Worm (Caenorhabditis elegans) whole organism, L1 larva: ENCODE measurements around the gene Y55D9A.2.

ENCODE experiments used
- C16A3.4 ChIP-seq: fragments of 150-350 bp; optimal IDR thresholded peaks from 2 replicates; lab custom pipeline; 2014; ENCODE audit warnings: missing biosample characterization, missing genetic modification characterization
- Y116A8C.19 ChIP-seq: sonication (generic microtip); optimal IDR thresholded peaks from 2 replicates; lab custom pipeline; 2016; ENCODE audit warnings: missing compliant biosample characterization, missing genetic modification characterization, borderline replicate concordance
- aha-1 ChIP-seq: fragments of 150-350 bp; optimal IDR thresholded peaks from 2 replicates; lab custom pipeline; 2014; ENCODE audit warnings: missing biosample characterization, missing genetic modification characterization
- blmp-1 ChIP-seq: fragments of 150-350 bp; optimal IDR thresholded peaks from 2 replicates; lab custom pipeline; 2014; ENCODE audit warnings: missing biosample characterization, missing genetic modification characterization
- ceh-63 ChIP-seq: fragments of 200-800 bp; sonication (Bioruptor generic); optimal IDR thresholded peaks from 2 replicates; lab custom pipeline; 2018; ENCODE audit warnings: mild to moderate bottlenecking, missing genetic modification characterization, missing compliant biosample characterization
- dsc-1 ChIP-seq: sonication (generic microtip); optimal IDR thresholded peaks from 2 replicates; lab custom pipeline; 2016; ENCODE audit warnings: mild to moderate bottlenecking, missing genetic modification characterization, missing compliant biosample characterization
- efl-3 ChIP-seq: fragments of 200-800 bp; sonication (Bioruptor generic); optimal IDR thresholded peaks from 2 replicates; lab custom pipeline; 2018; ENCODE audit warnings: mild to moderate bottlenecking, missing genetic modification characterization, missing compliant biosample characterization
- egl-27 ChIP-seq, 2 experiments: fragments of 150-350 bp in 1 of 2; sonication (generic microtip); optimal IDR thresholded peaks; 3 replicates each; lab custom pipeline; 2017 to 2018; ENCODE audit warnings: missing biosample characterization in 2 of 2, missing genetic modification characterization in 2 of 2, missing genetic modification reagents in 2 of 2
- elt-2 ChIP-seq: sonication (generic microtip); optimal IDR thresholded peaks from 2 replicates; lab custom pipeline; 2016; ENCODE audit warnings: missing genetic modification characterization, mild to moderate bottlenecking, inconsistent platforms, missing compliant biosample characterization, missing genetic modification reagents
- fkh-4 ChIP-seq: sonication (generic microtip); optimal IDR thresholded peaks from 2 replicates; lab custom pipeline; 2016; ENCODE audit warnings: missing compliant biosample characterization, missing genetic modification characterization, borderline replicate concordance
- fkh-8 ChIP-seq: sonication (generic microtip); optimal IDR thresholded peaks from 2 replicates; lab custom pipeline; 2016; ENCODE audit warnings: mild to moderate bottlenecking, missing genetic modification characterization, missing compliant biosample characterization
- fos-1 ChIP-seq: fragments of 150-350 bp; optimal IDR thresholded peaks from 2 replicates; lab custom pipeline; 2014; ENCODE audit warnings: missing biosample characterization, missing genetic modification characterization
- grh-1 ChIP-seq: fragments of 200-800 bp; sonication (Bioruptor generic); IDR thresholded peaks from 2 replicates; pipeline ENCODE4 v1.3.6; 2022; ENCODE audit warnings: missing genetic modification reagents, missing genetic modification characterization, missing compliant biosample characterization
- hlh-17 ChIP-seq: fragments of 200-800 bp; sonication (Bioruptor generic); optimal IDR thresholded peaks from 2 replicates; lab custom pipeline; 2018; ENCODE audit warnings: missing genetic modification characterization, mild to moderate bottlenecking, missing compliant biosample characterization, moderate library complexity, borderline replicate concordance
- hpl-2 ChIP-seq: fragments of 150-350 bp; optimal IDR thresholded peaks from 2 replicates; lab custom pipeline; 2014; ENCODE audit warnings: missing biosample characterization, missing genetic modification reagents, missing genetic modification characterization
- irx-1 ChIP-seq: sonication (generic microtip); optimal IDR thresholded peaks from 2 replicates; lab custom pipeline; 2016; ENCODE audit warnings: missing genetic modification characterization, missing compliant biosample characterization
- jun-1 ChIP-seq: fragments of 150-350 bp; optimal IDR thresholded peaks from 2 replicates; lab custom pipeline; 2014; ENCODE audit warnings: missing biosample characterization, missing genetic modification reagents, missing genetic modification characterization
- lin-13 ChIP-seq: fragments of 150-350 bp; optimal IDR thresholded peaks from 2 replicates; lab custom pipeline; 2014; ENCODE audit warnings: missing biosample characterization, missing genetic modification reagents, missing genetic modification characterization
- lin-35 ChIP-seq, 2 experiments: fragments of 150-350 bp; optimal IDR thresholded peaks; 2 replicates each; lab custom pipeline; 2014; ENCODE audit warnings: missing biosample characterization in 2 of 2, missing genetic modification characterization in 2 of 2, missing genetic modification reagents in 2 of 2
- lin-39 ChIP-seq: fragments of 150-350 bp; optimal IDR thresholded peaks from 2 replicates; lab custom pipeline; 2014; ENCODE audit warnings: missing biosample characterization, missing genetic modification reagents, missing genetic modification characterization
- lir-3 ChIP-seq: sonication (generic microtip); optimal IDR thresholded peaks from 2 replicates; lab custom pipeline; 2016; ENCODE audit warnings: mild to moderate bottlenecking, missing genetic modification characterization, moderate library complexity, missing compliant biosample characterization; ENCODE audit not compliant: poor library complexity
- lsy-2 ChIP-seq, 2 experiments: fragments of 150-350 bp; optimal IDR thresholded peaks; 2 replicates each; lab custom pipeline; 2014; ENCODE audit warnings: missing biosample characterization in 2 of 2, missing genetic modification characterization in 2 of 2
- mab-9 ChIP-seq: fragments of 200-800 bp; sonication (Bioruptor generic); IDR thresholded peaks from 2 replicates; pipeline ENCODE4 v1.3.6; 2022; ENCODE audit warnings: missing genetic modification reagents, missing genetic modification characterization, missing compliant biosample characterization
- mdl-1 ChIP-seq, 2 experiments: fragments of 150-350 bp; optimal IDR thresholded peaks; 2 replicates each; lab custom pipeline; 2014 to 2017; ENCODE audit warnings: missing biosample characterization in 2 of 2, missing genetic modification characterization in 2 of 2, inconsistent platforms in 1 of 2
- mef-2 ChIP-seq: fragments of 150-350 bp; optimal IDR thresholded peaks from 2 replicates; lab custom pipeline; 2014; ENCODE audit warnings: missing biosample characterization, missing genetic modification characterization
- mep-1 ChIP-seq: fragments of 150-350 bp; optimal IDR thresholded peaks from 2 replicates; lab custom pipeline; 2014; ENCODE audit warnings: missing biosample characterization, missing genetic modification characterization
- nhr-11 ChIP-seq: fragments of 150-350 bp; optimal IDR thresholded peaks from 2 replicates; lab custom pipeline; 2014; ENCODE audit warnings: missing biosample characterization, missing genetic modification characterization
- nhr-20 ChIP-seq: sonication (generic microtip); optimal IDR thresholded peaks from 2 replicates; lab custom pipeline; 2016; ENCODE audit warnings: mild to moderate bottlenecking, missing genetic modification characterization, missing compliant biosample characterization
- nhr-237 ChIP-seq: fragments of 150-350 bp; optimal IDR thresholded peaks from 2 replicates; lab custom pipeline; 2014; ENCODE audit warnings: missing biosample characterization, missing genetic modification characterization
- nhr-28 ChIP-seq: fragments of 150-350 bp; optimal IDR thresholded peaks from 2 replicates; lab custom pipeline; 2014; ENCODE audit warnings: missing biosample characterization, missing genetic modification characterization
- nhr-47 ChIP-seq: sonication (generic microtip); optimal IDR thresholded peaks from 2 replicates; lab custom pipeline; 2016; ENCODE audit warnings: mild to moderate bottlenecking, missing genetic modification characterization, moderate library complexity, missing compliant biosample characterization
- nhr-71 ChIP-seq: sonication (generic microtip); optimal IDR thresholded peaks from 2 replicates; lab custom pipeline; 2016; ENCODE audit warnings: mild to moderate bottlenecking, missing genetic modification characterization, moderate library complexity, missing compliant biosample characterization
- nhr-84 ChIP-seq: sonication (generic microtip); optimal IDR thresholded peaks from 2 replicates; lab custom pipeline; 2017; ENCODE audit warnings: missing biosample characterization, missing genetic modification characterization
- nhr-85 ChIP-seq: sonication (generic microtip); peaks from one replicate; lab custom pipeline; 2016; ENCODE audit warnings: missing genetic modification characterization, inconsistent platforms, missing compliant biosample characterization
- pag-3 ChIP-seq: sonication (generic microtip); optimal IDR thresholded peaks from 2 replicates; lab custom pipeline; 2017; ENCODE audit warnings: missing genetic modification characterization, mild to moderate bottlenecking, missing compliant biosample characterization, antibody characterized with exemption, borderline replicate concordance; ENCODE audit not compliant: insufficient read depth
- pax-3 ChIP-seq: fragments of 200-800 bp; sonication (Bioruptor generic); optimal IDR thresholded peaks from 2 replicates; lab custom pipeline; 2018; ENCODE audit warnings: mild to moderate bottlenecking, missing genetic modification characterization, moderate library complexity, missing compliant biosample characterization
- pqm-1 ChIP-seq: sonication (generic microtip); optimal IDR thresholded peaks from 3 replicates; lab custom pipeline; 2017; ENCODE audit warnings: missing biosample characterization, missing genetic modification characterization
- skn-1 ChIP-seq: fragments of 150-350 bp; optimal IDR thresholded peaks from 2 replicates; lab custom pipeline; 2014; ENCODE audit warnings: missing biosample characterization, missing genetic modification characterization
- snpc-4 ChIP-seq: fragments of 150-350 bp; optimal IDR thresholded peaks from 2 replicates; lab custom pipeline; 2014; ENCODE audit warnings: missing biosample characterization, missing genetic modification characterization
- snu-23 ChIP-seq: sonication (generic microtip); optimal IDR thresholded peaks from 2 replicates; lab custom pipeline; 2016; ENCODE audit warnings: missing genetic modification characterization, missing compliant biosample characterization
- sox-4 ChIP-seq: sonication (generic microtip); optimal IDR thresholded peaks from 2 replicates; lab custom pipeline; 2016; ENCODE audit warnings: missing genetic modification characterization, missing compliant biosample characterization
- sptf-1 ChIP-seq: fragments of 150-350 bp; optimal IDR thresholded peaks from 2 replicates; lab custom pipeline; 2014; ENCODE audit warnings: missing biosample characterization, missing genetic modification characterization
- tbx-2 ChIP-seq: sonication (generic microtip); optimal IDR thresholded peaks from 2 replicates; lab custom pipeline; 2016; ENCODE audit warnings: missing genetic modification characterization, missing compliant biosample characterization
- unc-130 ChIP-seq: fragments of 150-350 bp; optimal IDR thresholded peaks from 2 replicates; lab custom pipeline; 2017; ENCODE audit warnings: missing biosample characterization, missing genetic modification characterization, inconsistent platforms
- unc-30 ChIP-seq: sonication (generic microtip); optimal IDR thresholded peaks from 2 replicates; lab custom pipeline; 2017; ENCODE audit warnings: missing biosample characterization, missing genetic modification characterization
- unc-62 ChIP-seq: fragments of 150-350 bp; optimal IDR thresholded peaks from 2 replicates; lab custom pipeline; 2014; ENCODE audit warnings: missing biosample characterization, missing genetic modification reagents, missing genetic modification characterization
- unc-86 ChIP-seq: sonication (generic microtip); optimal IDR thresholded peaks from 2 replicates; lab custom pipeline; 2016; ENCODE audit warnings: missing genetic modification characterization, missing compliant biosample characterization
- unc-98 ChIP-seq: fragments of 200-800 bp; sonication (Bioruptor generic); IDR thresholded peaks from 2 replicates; pipeline ENCODE4 v1.3.6; 2022; ENCODE audit warnings: missing genetic modification characterization, missing compliant biosample characterization
- vab-15 ChIP-seq: sonication (generic microtip); optimal IDR thresholded peaks from 2 replicates; lab custom pipeline; 2017; ENCODE audit warnings: missing genotype, mild to moderate bottlenecking, missing genetic modification characterization, missing compliant biosample characterization
- ztf-11 ChIP-seq, 2 experiments: sonication (generic microtip); optimal IDR thresholded peaks; 2 replicates each; lab custom pipeline; 2016 to 2017; ENCODE audit warnings: missing genetic modification characterization in 2 of 2, missing biosample characterization in 1 of 2, missing compliant biosample characterization in 1 of 2
- ztf-4 ChIP-seq: fragments of 150-350 bp; optimal IDR thresholded peaks from 2 replicates; lab custom pipeline; 2014; ENCODE audit warnings: missing biosample characterization, missing genetic modification characterization

Gene Y55D9A.2

ce11 chrIV:12653094-12653493 is 47.9 kb upstream of the Y55D9A.2 start, which contains the start of the genes wdfy-3 and C26H9A.4 (continued):
- no peak for TF ChIP-seq nhr-11 (tag; lab: Kevin White, UChicago)
- no peak for TF ChIP-seq Y116A8C.19 (tag; lab: Kevin White, UChicago)
- TF ChIP-seq lsy-2 (tag; optimal IDR thresholded peaks at IDR 0.05; lab: Kevin White, UChicago): peak in 1 of 2 experiments; percentile 37
- TF ChIP-seq ztf-4: no peak
- TF ChIP-seq jun-1: no peak
- peak in 1 of 2 experiments; percentile 8 for TF ChIP-seq lin-35 (GFP tag; optimal IDR thresholded peaks at IDR 0.05; lab: Kevin White, UChicago)
- TF ChIP-seq ceh-63: no peak
- no peak for TF ChIP-seq egl-27 (tag; optimal IDR thresholded peaks at IDR 0.05; lab: Kevin White, UChicago)
- peak; percentile 39 for TF ChIP-seq lir-3 (tag; lab: Kevin White, UChicago)
- no peak for TF ChIP-seq efl-3 (GFP tag; lab: Kevin White, UChicago)
- TF ChIP-seq sptf-1 (tag; lab: Kevin White, UChicago): no peak
- no peak for TF ChIP-seq sox-4 (tag; lab: Kevin White, UChicago)
- TF ChIP-seq fos-1 (tag; lab: Kevin White, UChicago): no peak
- TF ChIP-seq fkh-4: no peak

ce11 chrIV:12651570-12651969 is 46.3 kb upstream of the Y55D9A.2 start:
- TF ChIP-seq blmp-1 (tag; lab: Kevin White, UChicago): no peak
- TF ChIP-seq snpc-4 (tag; lab: Kevin White, UChicago): no peak
- TF ChIP-seq unc-62: no peak
- no peak for TF ChIP-seq C16A3.4 (tag; lab: Kevin White, UChicago)
- TF ChIP-seq unc-130 (tag; lab: Kevin White, UChicago): no peak
- TF ChIP-seq nhr-84 (tag; lab: Kevin White, UChicago): no peak
- TF ChIP-seq lin-35 (GFP tag; optimal IDR thresholded peaks at IDR 0.05; lab: Kevin White, UChicago): peak in 1 of 2 experiments; percentile 47
- peak; percentile 67 for TF ChIP-seq unc-86 (tag; lab: Kevin White, UChicago)
- no peak for TF ChIP-seq vab-15 (tag; lab: Kevin White, UChicago)
- peak; percentile 46 for TF ChIP-seq mef-2
- TF ChIP-seq fkh-8 (tag; lab: Kevin White, UChicago): peak; percentile 71
- no peak for TF ChIP-seq aha-1 (tag; lab: Kevin White, UChicago)
- peak; percentile 0 for TF ChIP-seq irx-1 (tag; lab: Kevin White, UChicago)
- no peak for TF ChIP-seq egl-27 (tag; optimal IDR thresholded peaks at IDR 0.05; lab: Kevin White, UChicago)
- TF ChIP-seq skn-1: no peak
- TF ChIP-seq mab-9: no peak
- no peak for TF ChIP-seq hlh-17 (GFP tag; lab: Kevin White, UChicago)
- TF ChIP-seq elt-2 (tag; lab: Kevin White, UChicago): no peak
- no peak for TF ChIP-seq nhr-20
- TF ChIP-seq pqm-1 (tag; lab: Kevin White, UChicago): no peak
- no peak for TF ChIP-seq lin-39 (tag; lab: Kevin White, UChicago)
- peak; percentile 52 for TF ChIP-seq mep-1 (tag; lab: Kevin White, UChicago)
- TF ChIP-seq lir-3 (tag; lab: Kevin White, UChicago): no peak
- no peak for TF ChIP-seq mdl-1 (tag; optimal IDR thresholded peaks at IDR 0.05; lab: Kevin White, UChicago)
- no peak for TF ChIP-seq grh-1 (GFP tag; lab: Robert Waterston, UW)
- no peak for TF ChIP-seq nhr-237 (tag; lab: Kevin White, UChicago)
- no peak for TF ChIP-seq Y116A8C.19 (tag; lab: Kevin White, UChicago)
- no peak for TF ChIP-seq sox-4 (tag; lab: Kevin White, UChicago)
- peak; percentile 42 for TF ChIP-seq tbx-2 (tag; lab: Kevin White, UChicago)
- TF ChIP-seq unc-98 (GFP tag; lab: Robert Waterston, UW): no peak
- peak; percentile 58 for TF ChIP-seq snu-23 (GFP tag; lab: Kevin White, UChicago)
- TF ChIP-seq dsc-1 (tag; lab: Kevin White, UChicago): no peak
- no peak for TF ChIP-seq hpl-2 (GFP tag; lab: Kevin White, UChicago)
- TF ChIP-seq unc-30: no peak
- no peak for TF ChIP-seq ztf-11 (tag; optimal IDR thresholded peaks at IDR 0.05; lab: Kevin White, UChicago)
- no peak for TF ChIP-seq nhr-85 (tag; lab: Kevin White, UChicago)
- TF ChIP-seq nhr-71 (tag; lab: Kevin White, UChicago): peak; percentile 67
- TF ChIP-seq lin-13 (GFP tag; lab: Kevin White, UChicago): peak; percentile 24
- no peak for TF ChIP-seq pax-3
- no peak for TF ChIP-seq ceh-63
- TF ChIP-seq nhr-47 (tag; lab: Kevin White, UChicago): peak; percentile 65
- no peak for TF ChIP-seq nhr-28 (tag; lab: Kevin White, UChicago)
- no peak for TF ChIP-seq pag-3
